Worm (Caenorhabditis elegans) whole organism, L1 larva: ENCODE measurements around the gene F56C9.8.

Experiments
- aha-1 ChIP-seq: fragments of 150-350 bp; optimal IDR thresholded peaks from 2 replicates; lab custom pipeline; 2014; ENCODE audit warnings: missing biosample characterization, missing genetic modification characterization
- aly-2 ChIP-seq: fragments of 150-350 bp; optimal IDR thresholded peaks from 2 replicates; lab custom pipeline; 2014; ENCODE audit warnings: missing biosample characterization, missing genetic modification characterization
- dsc-1 ChIP-seq: sonication (generic microtip); optimal IDR thresholded peaks from 2 replicates; lab custom pipeline; 2016; ENCODE audit warnings: mild to moderate bottlenecking, missing genetic modification characterization, missing compliant biosample characterization
- lin-14 ChIP-seq: fragments of 200-800 bp; sonication (Bioruptor generic); optimal IDR thresholded peaks from 2 replicates; lab custom pipeline; 2018; ENCODE audit warnings: mild to moderate bottlenecking, missing genetic modification characterization, moderate library complexity, missing compliant biosample characterization
- nhr-11 ChIP-seq: fragments of 150-350 bp; optimal IDR thresholded peaks from 2 replicates; lab custom pipeline; 2014; ENCODE audit warnings: missing biosample characterization, missing genetic modification characterization
- skn-1 ChIP-seq: fragments of 150-350 bp; optimal IDR thresholded peaks from 2 replicates; lab custom pipeline; 2014; ENCODE audit warnings: missing biosample characterization, missing genetic modification characterization
- snpc-4 ChIP-seq: fragments of 150-350 bp; optimal IDR thresholded peaks from 2 replicates; lab custom pipeline; 2014; ENCODE audit warnings: missing biosample characterization, missing genetic modification characterization
- tbx-2 ChIP-seq: sonication (generic microtip); optimal IDR thresholded peaks from 2 replicates; lab custom pipeline; 2016; ENCODE audit warnings: missing genetic modification characterization, missing compliant biosample characterization
- unc-86 ChIP-seq: sonication (generic microtip); optimal IDR thresholded peaks from 2 replicates; lab custom pipeline; 2016; ENCODE audit warnings: missing genetic modification characterization, missing compliant biosample characterization

ce11 chrIII:7297045-7297680 lies 22.1 kb downstream of the F56C9.8 start:
- no peak for TF ChIP-seq skn-1 (tag; lab: Kevin White, UChicago)
- peak; percentile 11 for TF ChIP-seq tbx-2 (tag; lab: Kevin White, UChicago)
- TF ChIP-seq nhr-11 (tag; lab: Kevin White, UChicago) = no peak
- no peak for TF ChIP-seq dsc-1
- no peak for TF ChIP-seq unc-86 (tag; lab: Kevin White, UChicago)
- no peak for TF ChIP-seq snpc-4
- TF ChIP-seq aly-2 (tag; lab: Kevin White, UChicago) = no peak
- TF ChIP-seq lin-14 (GFP tag; lab: Kevin White, UChicago) = peak; percentile 60
- TF ChIP-seq aha-1 (tag; lab: Kevin White, UChicago) = no peak
